Fruit fly (Drosophila melanogaster) whole organism, adult: Measurements from ENCODE around the gene CG43402.

Experiments
- CG11617 ChIP-seq: fragments of 200-800 bp; sonication (Bioruptor generic); optimal IDR thresholded peaks from 2 replicates; lab custom pipeline; 2017; ENCODE audit warnings: mild to moderate bottlenecking, missing biosample characterization, missing genetic modification reagents, missing genetic modification characterization
- CG12768 ChIP-seq: fragments of 200-800 bp; sonication (Bioruptor generic); optimal IDR thresholded peaks from 2 replicates; lab custom pipeline; 2017; ENCODE audit warnings: missing biosample characterization, missing genetic modification characterization, mild to moderate bottlenecking, moderate library complexity, missing genetic modification reagents
- CG14711 ChIP-seq: fragments of 200-800 bp; sonication (Bioruptor generic); optimal IDR thresholded peaks from 2 replicates; lab custom pipeline; 2018; ENCODE audit warnings: missing biosample characterization, mild to moderate bottlenecking, missing genetic modification characterization, moderate library complexity
- CG1620 ChIP-seq: fragments of 200-800 bp; sonication (Bioruptor generic); optimal IDR thresholded peaks from 2 replicates; lab custom pipeline; 2016; ENCODE audit warnings: missing biosample characterization, missing genetic modification characterization
- CG33017 ChIP-seq: fragments of 200-800 bp; sonication (Bioruptor generic); optimal IDR thresholded peaks from 2 replicates; lab custom pipeline; 2018; ENCODE audit warnings: missing biosample characterization, mild to moderate bottlenecking, missing genetic modification characterization, moderate library complexity
- CG5204 ChIP-seq: fragments of 200-800 bp; sonication (Bioruptor generic); optimal IDR thresholded peaks from 2 replicates; lab custom pipeline; 2016; ENCODE audit warnings: missing biosample characterization, missing genetic modification characterization
- CG7045 ChIP-seq: fragments of 200-800 bp; sonication (Bioruptor generic); optimal IDR thresholded peaks from 2 replicates; lab custom pipeline; 2017; ENCODE audit warnings: missing biosample characterization, mild to moderate bottlenecking, missing genetic modification characterization
- CG7101 ChIP-seq: fragments of 200-800 bp; sonication (Bioruptor generic); optimal IDR thresholded peaks from 2 replicates; lab custom pipeline; 2018; ENCODE audit warnings: missing biosample characterization, mild to moderate bottlenecking, missing genetic modification characterization, moderate library complexity
- Clk ChIP-seq: fragments of 200-800 bp; sonication (Bioruptor generic); optimal IDR thresholded peaks from 2 replicates; lab custom pipeline; 2017; ENCODE audit warnings: missing biosample characterization, missing genetic modification characterization
- Crg-1 ChIP-seq: fragments of 200-800 bp; sonication (Bioruptor generic); optimal IDR thresholded peaks from 2 replicates; lab custom pipeline; 2016; ENCODE audit warnings: missing biosample characterization, missing genetic modification characterization
- Hr96 ChIP-seq: fragments of 200-800 bp; sonication (Bioruptor generic); optimal IDR thresholded peaks from 2 replicates; lab custom pipeline; 2016; ENCODE audit warnings: missing biosample characterization, missing genetic modification characterization
- Mnt ChIP-seq: fragments of 200-800 bp; sonication (Bioruptor generic); optimal IDR thresholded peaks from 2 replicates; lab custom pipeline; 2016; ENCODE audit warnings: missing biosample characterization, mild to moderate bottlenecking, missing genetic modification characterization
- bab1 ChIP-seq: fragments of 200-800 bp; sonication (Bioruptor generic); optimal IDR thresholded peaks from 3 replicates; lab custom pipeline; 2019; ENCODE audit warnings: missing biosample characterization, mild to moderate bottlenecking, missing genetic modification characterization, moderate library complexity
- cic ChIP-seq: fragments of 200-800 bp; sonication (Bioruptor generic); optimal IDR thresholded peaks from 2 replicates; lab custom pipeline; 2017; ENCODE audit warnings: missing biosample characterization, mild to moderate bottlenecking, missing genetic modification characterization, moderate library complexity
- cnc ChIP-seq, 2 experiments: fragments of >200 bp; optimal IDR thresholded peaks; 2 replicates each; lab custom pipeline; 2017
- kay ChIP-seq: fragments of 200-800 bp; sonication (Bioruptor generic); peaks from one replicate; lab custom pipeline; 2016; ENCODE audit warnings: missing biosample characterization, missing genetic modification characterization, borderline replicate concordance
- ovo ChIP-seq: fragments of 200-800 bp; sonication (Bioruptor generic); optimal IDR thresholded peaks from 2 replicates; lab custom pipeline; 2016; ENCODE audit warnings: missing biosample characterization, missing genetic modification characterization
- pad ChIP-seq: fragments of 200-800 bp; sonication (Bioruptor generic); optimal IDR thresholded peaks from 3 replicates; lab custom pipeline; 2017; ENCODE audit warnings: missing biosample characterization, missing genetic modification characterization, mild to moderate bottlenecking, moderate library complexity, missing genetic modification reagents
- tj ChIP-seq: fragments of 200-800 bp; sonication (Bioruptor generic); optimal IDR thresholded peaks from 3 replicates; lab custom pipeline; 2017; ENCODE audit warnings: missing biosample characterization, mild to moderate bottlenecking, missing genetic modification characterization, moderate library complexity
- toe ChIP-seq: fragments of 200-800 bp; sonication (Bioruptor generic); optimal IDR thresholded peaks from 2 replicates; lab custom pipeline; 2016; ENCODE audit warnings: missing biosample characterization, missing genetic modification characterization

Gene CG43402

DNA sequence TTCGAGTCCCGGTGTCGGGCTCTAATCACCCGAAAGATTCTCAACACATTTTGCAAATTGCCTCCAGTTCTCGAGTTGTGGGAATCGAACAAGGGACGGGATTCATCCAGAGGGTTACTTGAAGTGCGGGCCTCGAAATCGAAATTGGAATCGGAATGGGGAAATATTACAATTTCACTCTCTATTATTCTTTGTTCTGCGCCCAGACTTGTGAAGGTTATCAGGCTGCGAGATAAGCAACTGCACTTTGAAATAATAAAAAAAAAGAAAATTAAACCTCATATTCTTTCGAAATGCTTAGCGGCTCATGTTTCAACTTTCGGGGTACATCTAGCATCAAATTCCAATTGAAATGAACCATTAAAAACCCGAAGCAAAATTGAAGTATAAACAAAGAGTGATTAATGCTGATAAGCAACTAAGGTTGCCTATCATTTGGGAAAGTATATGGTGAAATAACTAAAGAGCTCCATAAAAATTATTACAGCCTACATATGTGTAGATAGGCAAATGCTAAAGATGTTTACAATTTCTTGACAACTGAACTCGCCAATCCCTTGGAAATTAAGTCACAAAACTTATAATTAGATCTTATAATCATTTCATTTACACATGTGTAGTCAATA, at the start of gene CG43402:
CG43402 (plus strand) TSS at position 576 of the 626 bp plus-strand sequence.
- TF ChIP-seq CG14711 (tag; lab: Kevin White, UChicago) (no peak), cic (GFP tag; lab: Kevin White, UChicago) (no peak), kay (GFP tag; lab: Kevin White, UChicago) (peak; percentile 66)

DNA sequence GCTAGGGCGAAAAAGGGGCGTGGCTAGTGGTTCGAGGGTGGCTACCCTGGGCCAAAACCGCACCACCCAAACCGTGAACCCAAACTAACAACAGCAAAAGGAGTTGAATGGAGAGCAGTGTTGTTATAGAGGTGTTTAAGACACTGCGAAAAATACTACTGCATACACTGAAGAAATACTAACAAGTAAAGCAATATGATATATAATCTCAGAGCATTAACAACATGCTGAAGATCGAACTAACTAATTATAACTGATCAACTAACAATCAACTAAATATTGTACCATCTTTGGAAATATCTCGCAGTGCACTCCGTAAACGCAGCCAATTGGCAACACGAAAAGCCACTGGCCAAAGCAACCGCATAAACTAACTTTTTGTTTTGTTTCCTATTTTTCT, 48.8 kb upstream of the CG43402 start:
- TF ChIP-seq cnc (optimal IDR thresholded peaks at IDR 0.05; lab: Kevin White, UChicago) (no peak), ovo (GFP tag; lab: Kevin White, UChicago) (no peak), CG7045 (GFP tag; lab: Kevin White, UChicago) (no peak), Hr96 (GFP tag; lab: Kevin White, UChicago) (no peak), cic (GFP tag; lab: Kevin White, UChicago) (no peak), pad (GFP tag; lab: Kevin White, UChicago) (no peak), CG33017 (tag; lab: Kevin White, UChicago) (no peak), CG12768 (GFP tag; lab: Kevin White, UChicago) (no peak), CG14711 (tag; lab: Kevin White, UChicago) (no peak), Clk (no peak), CG11617 (no peak), CG7101 (tag; lab: Kevin White, UChicago) (no peak), bab1 (GFP tag; lab: Kevin White, UChicago) (no peak)

DNA sequence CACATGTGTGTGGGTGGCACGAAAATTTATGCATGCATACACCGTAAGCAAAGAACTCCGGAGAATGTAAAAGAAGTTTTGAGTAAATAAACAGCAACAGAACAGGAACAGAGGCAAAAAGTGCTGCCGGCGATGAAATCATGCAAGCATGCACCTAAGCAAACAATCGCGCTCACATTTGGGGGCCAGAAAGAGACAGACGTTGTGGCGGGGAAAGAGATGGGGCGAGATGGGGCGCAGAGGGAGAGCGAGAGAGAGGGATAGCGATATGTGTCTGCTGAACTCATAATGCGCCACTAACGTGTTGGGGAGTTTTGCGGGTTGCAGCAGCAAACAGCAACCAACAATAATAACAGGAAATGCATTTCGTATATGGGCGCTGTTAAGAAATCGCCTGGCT, 43.0 kb upstream of the CG43402 start:
- TF ChIP-seq cic (GFP tag; lab: Kevin White, UChicago), result no peak
- no peak for TF ChIP-seq Clk
- TF ChIP-seq toe (GFP tag; lab: Kevin White, UChicago), result no peak
- TF ChIP-seq CG7045 (GFP tag; lab: Kevin White, UChicago), result no peak

DNA sequence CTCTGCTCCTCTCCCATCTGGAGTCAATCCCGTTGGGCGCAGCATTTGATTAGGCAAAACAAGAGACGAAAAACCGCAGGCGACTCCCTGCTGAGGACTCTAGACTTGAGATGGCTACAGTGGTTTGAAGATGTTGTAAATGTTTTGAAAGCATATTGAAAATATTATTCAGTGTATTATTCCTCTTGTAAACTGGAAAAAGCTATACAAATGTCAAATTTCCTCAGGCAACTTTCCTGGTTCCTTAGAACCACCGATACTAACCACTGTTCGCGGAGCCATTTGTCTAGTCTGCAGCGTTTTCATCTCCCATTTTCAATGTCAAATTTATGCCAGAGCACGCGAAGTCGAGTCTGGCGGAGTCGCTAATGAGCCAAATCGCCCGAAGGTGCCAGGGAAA, 39.7 kb upstream of the CG43402 start:
- no peak for TF ChIP-seq toe (GFP tag; lab: Kevin White, UChicago)
- no peak for TF ChIP-seq tj

DNA sequence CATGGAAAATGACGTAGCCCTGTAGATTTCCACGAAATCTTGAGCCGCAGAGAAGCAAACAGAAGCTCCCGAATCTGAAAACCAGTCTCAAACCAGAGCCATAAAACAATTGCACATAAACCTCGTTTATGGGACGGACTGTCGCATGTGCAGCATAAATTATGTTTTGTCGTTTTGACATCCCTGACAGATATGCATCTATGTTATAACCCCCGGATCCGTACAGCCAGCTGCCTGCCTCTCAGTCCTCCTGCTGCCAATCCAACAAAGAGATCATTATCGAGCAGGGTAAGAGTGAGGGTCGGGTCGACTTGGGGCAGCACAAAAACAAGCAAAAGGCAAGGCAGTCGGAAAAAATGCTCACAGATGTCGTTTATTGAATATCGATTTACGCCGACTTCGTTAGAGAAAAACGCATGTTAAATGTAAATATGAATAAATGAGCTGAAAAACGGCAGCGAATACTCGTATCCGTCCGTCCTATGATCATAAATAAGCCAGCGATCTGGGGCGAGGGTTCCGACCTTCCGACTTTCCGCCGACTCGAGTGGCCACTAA, 37.5 kb upstream of the CG43402 start:
- TF ChIP-seq toe (GFP tag; lab: Kevin White, UChicago) (no peak), Crg-1 (GFP tag; lab: Kevin White, UChicago) (no peak)

DNA sequence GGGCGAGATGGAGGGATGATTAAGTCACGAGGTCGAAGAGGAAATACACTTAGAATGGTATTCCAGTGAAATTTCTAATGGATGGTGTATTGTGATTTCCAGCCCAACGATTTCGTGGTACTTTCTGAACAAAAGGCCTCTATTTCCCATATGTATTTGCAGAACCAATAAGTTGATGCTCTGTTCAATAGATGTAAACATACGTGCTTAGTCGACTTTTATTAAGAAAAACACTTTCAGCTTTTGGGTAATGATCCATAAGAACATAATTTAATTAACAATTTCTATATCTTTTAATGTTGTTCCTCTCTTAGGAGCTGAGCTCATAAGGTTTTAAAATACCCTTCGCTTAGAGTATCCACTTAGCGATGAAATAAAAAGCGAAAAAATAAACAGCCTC, 36.9 kb upstream of the CG43402 start:
- TF ChIP-seq bab1 (GFP tag; lab: Kevin White, UChicago), result no peak
- no peak for TF ChIP-seq Mnt (GFP tag; lab: Kevin White, UChicago)
- no peak for TF ChIP-seq cnc (optimal IDR thresholded peaks at IDR 0.05; lab: Kevin White, UChicago)
- TF ChIP-seq toe (GFP tag; lab: Kevin White, UChicago), result no peak
- no peak for TF ChIP-seq Crg-1 (GFP tag; lab: Kevin White, UChicago)
- no peak for TF ChIP-seq Clk
- no peak for TF ChIP-seq CG11617
- TF ChIP-seq CG1620, result no peak
- TF ChIP-seq Hr96 (GFP tag; lab: Kevin White, UChicago), result no peak
- TF ChIP-seq CG12768 (GFP tag; lab: Kevin White, UChicago), result no peak
- TF ChIP-seq CG33017 (tag; lab: Kevin White, UChicago), result no peak
- TF ChIP-seq CG5204, result no peak
- TF ChIP-seq CG7101 (tag; lab: Kevin White, UChicago), result no peak
- no peak for TF ChIP-seq kay (GFP tag; lab: Kevin White, UChicago)
- TF ChIP-seq tj, result no peak
- no peak for TF ChIP-seq ovo (GFP tag; lab: Kevin White, UChicago)
- TF ChIP-seq CG7045 (GFP tag; lab: Kevin White, UChicago), result no peak
- no peak for TF ChIP-seq pad (GFP tag; lab: Kevin White, UChicago)
- no peak for TF ChIP-seq cic (GFP tag; lab: Kevin White, UChicago)
- no peak for TF ChIP-seq CG14711 (tag; lab: Kevin White, UChicago)

DNA sequence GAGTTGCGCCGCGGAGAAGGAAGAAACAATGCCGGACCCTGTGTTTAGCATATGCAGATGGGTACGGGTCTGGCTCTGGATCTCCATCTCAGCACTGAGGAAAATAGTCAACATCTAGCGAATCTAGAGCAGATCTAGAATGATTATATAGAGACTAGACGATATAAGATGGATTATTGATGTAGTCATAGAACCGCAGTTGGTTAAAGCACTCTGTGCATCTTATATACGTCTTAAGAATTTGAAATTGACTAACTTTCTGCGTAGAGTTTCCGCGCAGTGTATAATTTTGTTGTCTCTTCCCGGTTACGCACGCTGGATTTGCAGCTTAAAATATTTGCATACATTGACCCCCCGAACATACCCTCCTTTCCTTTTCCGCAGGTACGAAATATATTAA, 32.7 kb upstream of the CG43402 start:
- no peak for TF ChIP-seq CG5204
- no peak for TF ChIP-seq toe (GFP tag; lab: Kevin White, UChicago)
- no peak for TF ChIP-seq kay (GFP tag; lab: Kevin White, UChicago)
- TF ChIP-seq cnc (optimal IDR thresholded peaks at IDR 0.05; lab: Kevin White, UChicago), result no peak
- TF ChIP-seq ovo (GFP tag; lab: Kevin White, UChicago), result no peak
- TF ChIP-seq cic (GFP tag; lab: Kevin White, UChicago), result no peak
- TF ChIP-seq CG14711 (tag; lab: Kevin White, UChicago), result no peak
- no peak for TF ChIP-seq pad (GFP tag; lab: Kevin White, UChicago)
- TF ChIP-seq CG7045 (GFP tag; lab: Kevin White, UChicago), result no peak
- no peak for TF ChIP-seq CG1620
- no peak for TF ChIP-seq Crg-1 (GFP tag; lab: Kevin White, UChicago)
- TF ChIP-seq CG7101 (tag; lab: Kevin White, UChicago), result no peak
- no peak for TF ChIP-seq Mnt (GFP tag; lab: Kevin White, UChicago)
- no peak for TF ChIP-seq CG33017 (tag; lab: Kevin White, UChicago)
- TF ChIP-seq bab1 (GFP tag; lab: Kevin White, UChicago), result no peak
- TF ChIP-seq Hr96 (GFP tag; lab: Kevin White, UChicago), result no peak
